Worm (Caenorhabditis elegans) whole organism, L1 larva: ENCODE measurements around the gene Y42A5A.5.

Source experiments
- C04F5.9 ChIP-seq: sonication (generic microtip); optimal IDR thresholded peaks from 2 replicates; lab custom pipeline; 2016; ENCODE audit warnings: missing genetic modification characterization, missing compliant biosample characterization
- F16B12.6 ChIP-seq: fragments of 150-350 bp; optimal IDR thresholded peaks from 2 replicates; lab custom pipeline; 2014; ENCODE audit warnings: missing biosample characterization, missing genetic modification characterization
- Y116A8C.19 ChIP-seq: sonication (generic microtip); optimal IDR thresholded peaks from 2 replicates; lab custom pipeline; 2016; ENCODE audit warnings: missing compliant biosample characterization, missing genetic modification characterization, borderline replicate concordance
- alr-1 ChIP-seq: fragments of 200-800 bp; sonication (Bioruptor generic); optimal IDR thresholded peaks from 2 replicates; lab custom pipeline; 2018; ENCODE audit warnings: borderline replicate concordance, mild to moderate bottlenecking, missing genetic modification characterization, missing compliant biosample characterization
- aly-2 ChIP-seq: fragments of 150-350 bp; optimal IDR thresholded peaks from 2 replicates; lab custom pipeline; 2014; ENCODE audit warnings: missing biosample characterization, missing genetic modification characterization
- ama-1 ChIP-seq: fragments of 150-350 bp; optimal IDR thresholded peaks from 2 replicates; lab custom pipeline; 2014
- ceh-63 ChIP-seq: fragments of 200-800 bp; sonication (Bioruptor generic); optimal IDR thresholded peaks from 2 replicates; lab custom pipeline; 2018; ENCODE audit warnings: mild to moderate bottlenecking, missing genetic modification characterization, missing compliant biosample characterization
- ceh-8 ChIP-seq: fragments of 200-800 bp; sonication (Bioruptor generic); optimal IDR thresholded peaks from 2 replicates; lab custom pipeline; 2018; ENCODE audit warnings: mild to moderate bottlenecking, missing genetic modification characterization, moderate library complexity, missing compliant biosample characterization
- ceh-82 ChIP-seq, 3 experiments: fragments of 150-350 bp in 1 of 3; sonication (generic microtip) in 2 of 3; optimal IDR thresholded peaks; 2 replicates each; lab custom pipeline; 2014 to 2017; ENCODE audit warnings: missing biosample characterization in 3 of 3, missing genetic modification characterization in 3 of 3
- dpl-1 ChIP-seq, 3 experiments: fragments of 150-350 bp in 2 of 3; sonication (generic microtip) in 1 of 3; optimal IDR thresholded peaks; 2 replicates each; lab custom pipeline; 2014 to 2017; ENCODE audit warnings: missing biosample characterization in 3 of 3, missing genetic modification characterization in 3 of 3, missing genetic modification reagents in 3 of 3
- dsc-1 ChIP-seq: sonication (generic microtip); optimal IDR thresholded peaks from 2 replicates; lab custom pipeline; 2016; ENCODE audit warnings: mild to moderate bottlenecking, missing genetic modification characterization, missing compliant biosample characterization
- efl-3 ChIP-seq: fragments of 200-800 bp; sonication (Bioruptor generic); optimal IDR thresholded peaks from 2 replicates; lab custom pipeline; 2018; ENCODE audit warnings: mild to moderate bottlenecking, missing genetic modification characterization, missing compliant biosample characterization
- egl-27 ChIP-seq, 2 experiments: fragments of 150-350 bp in 1 of 2; sonication (generic microtip); optimal IDR thresholded peaks; 3 replicates each; lab custom pipeline; 2017 to 2018; ENCODE audit warnings: missing biosample characterization in 2 of 2, missing genetic modification characterization in 2 of 2, missing genetic modification reagents in 2 of 2
- elt-3 ChIP-seq, 6 experiments: fragments of 150-350 bp in 1 of 6; sonication (generic microtip); optimal IDR thresholded peaks; 2 replicates each; lab custom pipeline; 2017 to 2018; ENCODE audit warnings: missing biosample characterization in 6 of 6, missing genetic modification characterization in 6 of 6, inconsistent platforms in 1 of 6
- fkh-10 ChIP-seq: sonication (generic microtip); optimal IDR thresholded peaks from 2 replicates; lab custom pipeline; 2017; ENCODE audit warnings: missing biosample characterization, missing genetic modification reagents, missing genetic modification characterization
- fkh-8 ChIP-seq: sonication (generic microtip); optimal IDR thresholded peaks from 2 replicates; lab custom pipeline; 2016; ENCODE audit warnings: mild to moderate bottlenecking, missing genetic modification characterization, missing compliant biosample characterization
- fos-1 ChIP-seq: fragments of 150-350 bp; optimal IDR thresholded peaks from 2 replicates; lab custom pipeline; 2014; ENCODE audit warnings: missing biosample characterization, missing genetic modification characterization
- grh-1 ChIP-seq: fragments of 200-800 bp; sonication (Bioruptor generic); IDR thresholded peaks from 2 replicates; pipeline ENCODE4 v1.3.6; 2022; ENCODE audit warnings: missing genetic modification reagents, missing genetic modification characterization, missing compliant biosample characterization
- hlh-17 ChIP-seq: fragments of 200-800 bp; sonication (Bioruptor generic); optimal IDR thresholded peaks from 2 replicates; lab custom pipeline; 2018; ENCODE audit warnings: missing genetic modification characterization, mild to moderate bottlenecking, missing compliant biosample characterization, moderate library complexity, borderline replicate concordance
- hlh-4 ChIP-seq: sonication (generic microtip); optimal IDR thresholded peaks from 2 replicates; lab custom pipeline; 2016; ENCODE audit warnings: mild to moderate bottlenecking, missing genetic modification characterization, missing compliant biosample characterization
- hpl-2 ChIP-seq: fragments of 150-350 bp; optimal IDR thresholded peaks from 2 replicates; lab custom pipeline; 2014; ENCODE audit warnings: missing biosample characterization, missing genetic modification reagents, missing genetic modification characterization
- irx-1 ChIP-seq: sonication (generic microtip); optimal IDR thresholded peaks from 2 replicates; lab custom pipeline; 2016; ENCODE audit warnings: missing genetic modification characterization, missing compliant biosample characterization
- isw-1 ChIP-seq: fragments of 200-800 bp; sonication (Bioruptor generic); IDR thresholded peaks from 2 replicates; pipeline ENCODE4 v1.3.6; 2022; ENCODE audit warnings: missing genetic modification characterization, missing compliant biosample characterization
- jun-1 ChIP-seq: fragments of 150-350 bp; optimal IDR thresholded peaks from 2 replicates; lab custom pipeline; 2014; ENCODE audit warnings: missing biosample characterization, missing genetic modification reagents, missing genetic modification characterization
- lin-14 ChIP-seq: fragments of 200-800 bp; sonication (Bioruptor generic); optimal IDR thresholded peaks from 2 replicates; lab custom pipeline; 2018; ENCODE audit warnings: mild to moderate bottlenecking, missing genetic modification characterization, moderate library complexity, missing compliant biosample characterization
- lin-15B ChIP-seq: fragments of 150-350 bp; sonication (generic microtip); optimal IDR thresholded peaks from 3 replicates; lab custom pipeline; 2014; ENCODE audit warnings: missing biosample characterization, missing genetic modification characterization
- lin-35 ChIP-seq, 2 experiments: fragments of 150-350 bp; optimal IDR thresholded peaks; 2 replicates each; lab custom pipeline; 2014; ENCODE audit warnings: missing biosample characterization in 2 of 2, missing genetic modification characterization in 2 of 2, missing genetic modification reagents in 2 of 2
- lir-3 ChIP-seq: sonication (generic microtip); optimal IDR thresholded peaks from 2 replicates; lab custom pipeline; 2016; ENCODE audit warnings: mild to moderate bottlenecking, missing genetic modification characterization, moderate library complexity, missing compliant biosample characterization; ENCODE audit not compliant: poor library complexity
- mab-9 ChIP-seq: fragments of 200-800 bp; sonication (Bioruptor generic); IDR thresholded peaks from 2 replicates; pipeline ENCODE4 v1.3.6; 2022; ENCODE audit warnings: missing genetic modification reagents, missing genetic modification characterization, missing compliant biosample characterization
- mep-1 ChIP-seq: fragments of 150-350 bp; optimal IDR thresholded peaks from 2 replicates; lab custom pipeline; 2014; ENCODE audit warnings: missing biosample characterization, missing genetic modification characterization
- nhr-11 ChIP-seq: fragments of 150-350 bp; optimal IDR thresholded peaks from 2 replicates; lab custom pipeline; 2014; ENCODE audit warnings: missing biosample characterization, missing genetic modification characterization
- nhr-12 ChIP-seq: sonication (generic microtip); optimal IDR thresholded peaks from 2 replicates; lab custom pipeline; 2017; ENCODE audit warnings: missing biosample characterization, missing genetic modification characterization
- nhr-237 ChIP-seq: fragments of 150-350 bp; optimal IDR thresholded peaks from 2 replicates; lab custom pipeline; 2014; ENCODE audit warnings: missing biosample characterization, missing genetic modification characterization
- nhr-47 ChIP-seq: sonication (generic microtip); optimal IDR thresholded peaks from 2 replicates; lab custom pipeline; 2016; ENCODE audit warnings: mild to moderate bottlenecking, missing genetic modification characterization, moderate library complexity, missing compliant biosample characterization
- nhr-71 ChIP-seq: sonication (generic microtip); optimal IDR thresholded peaks from 2 replicates; lab custom pipeline; 2016; ENCODE audit warnings: mild to moderate bottlenecking, missing genetic modification characterization, moderate library complexity, missing compliant biosample characterization
- nhr-76 ChIP-seq: sonication (generic microtip); optimal IDR thresholded peaks from 2 replicates; lab custom pipeline; 2017; ENCODE audit warnings: missing biosample characterization, missing genetic modification characterization
- nhr-84 ChIP-seq: sonication (generic microtip); optimal IDR thresholded peaks from 2 replicates; lab custom pipeline; 2017; ENCODE audit warnings: missing biosample characterization, missing genetic modification characterization
- nhr-85 ChIP-seq: sonication (generic microtip); peaks from one replicate; lab custom pipeline; 2016; ENCODE audit warnings: missing genetic modification characterization, inconsistent platforms, missing compliant biosample characterization
- nhr-90 ChIP-seq: sonication (generic microtip); optimal IDR thresholded peaks from 2 replicates; lab custom pipeline; 2016; ENCODE audit warnings: mild to moderate bottlenecking, missing genetic modification characterization, missing compliant biosample characterization; ENCODE audit not compliant: poor library complexity
- pag-3 ChIP-seq: sonication (generic microtip); optimal IDR thresholded peaks from 2 replicates; lab custom pipeline; 2017; ENCODE audit warnings: missing genetic modification characterization, mild to moderate bottlenecking, missing compliant biosample characterization, antibody characterized with exemption, borderline replicate concordance; ENCODE audit not compliant: insufficient read depth
- pqm-1 ChIP-seq: sonication (generic microtip); optimal IDR thresholded peaks from 3 replicates; lab custom pipeline; 2017; ENCODE audit warnings: missing biosample characterization, missing genetic modification characterization
- rnt-1 ChIP-seq: sonication (generic microtip); optimal IDR thresholded peaks from 2 replicates; lab custom pipeline; 2016; ENCODE audit warnings: mild to moderate bottlenecking, missing genetic modification characterization, moderate library complexity, missing compliant biosample characterization
- sox-4 ChIP-seq: sonication (generic microtip); optimal IDR thresholded peaks from 2 replicates; lab custom pipeline; 2016; ENCODE audit warnings: missing genetic modification characterization, missing compliant biosample characterization
- swsn-7 ChIP-seq: sonication (generic microtip); optimal IDR thresholded peaks from 2 replicates; lab custom pipeline; 2016; ENCODE audit warnings: missing genetic modification characterization, missing compliant biosample characterization
- tlp-1 ChIP-seq: fragments of 150-350 bp; optimal IDR thresholded peaks from 2 replicates; lab custom pipeline; 2014; ENCODE audit warnings: missing biosample characterization, missing genetic modification characterization
- unc-130 ChIP-seq: fragments of 150-350 bp; optimal IDR thresholded peaks from 2 replicates; lab custom pipeline; 2017; ENCODE audit warnings: missing biosample characterization, missing genetic modification characterization, inconsistent platforms
- unc-62 ChIP-seq: fragments of 150-350 bp; optimal IDR thresholded peaks from 2 replicates; lab custom pipeline; 2014; ENCODE audit warnings: missing biosample characterization, missing genetic modification reagents, missing genetic modification characterization
- unc-98 ChIP-seq: fragments of 200-800 bp; sonication (Bioruptor generic); IDR thresholded peaks from 2 replicates; pipeline ENCODE4 v1.3.6; 2022; ENCODE audit warnings: missing genetic modification characterization, missing compliant biosample characterization
- vab-15 ChIP-seq: sonication (generic microtip); optimal IDR thresholded peaks from 2 replicates; lab custom pipeline; 2017; ENCODE audit warnings: missing genotype, mild to moderate bottlenecking, missing genetic modification characterization, missing compliant biosample characterization
- zag-1 ChIP-seq: fragments of 150-350 bp; optimal IDR thresholded peaks from 2 replicates; lab custom pipeline; 2014; ENCODE audit warnings: missing biosample characterization, missing genetic modification characterization
- ztf-4 ChIP-seq: fragments of 150-350 bp; optimal IDR thresholded peaks from 2 replicates; lab custom pipeline; 2014; ENCODE audit warnings: missing biosample characterization, missing genetic modification characterization

The Y42A5A.5 gene

DNA sequence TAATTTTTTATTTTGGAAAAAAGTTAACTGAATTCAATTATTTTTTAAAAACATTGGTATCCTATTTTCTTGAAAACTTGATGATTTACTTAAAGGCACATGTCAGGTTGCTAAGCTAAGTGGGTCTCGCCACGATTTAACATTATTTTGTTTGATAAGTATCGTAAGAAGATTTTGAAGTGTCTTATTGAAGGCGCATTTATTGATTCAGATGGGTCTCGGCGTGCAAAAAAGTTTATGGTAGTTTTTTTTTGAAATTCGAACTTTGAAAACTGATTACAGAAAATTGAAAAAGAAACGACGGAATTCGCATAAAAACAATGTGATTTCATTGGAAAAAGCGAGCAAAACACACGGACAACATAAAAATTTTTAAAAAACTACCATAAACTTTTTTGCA lies 26.6 kb downstream of the Y42A5A.5 start:
- TF ChIP-seq efl-3 (GFP tag; lab: Kevin White, UChicago), result no peak
- TF ChIP-seq hpl-2 (GFP tag; lab: Kevin White, UChicago), result no peak
- TF ChIP-seq tlp-1 (tag; lab: Kevin White, UChicago), result no peak
- TF ChIP-seq unc-98 (GFP tag; lab: Robert Waterston, UW), result no peak
- no peak for TF ChIP-seq ceh-8 (GFP tag; lab: Kevin White, UChicago)
- no peak for TF ChIP-seq rnt-1 (tag; lab: Kevin White, UChicago)
- no peak for TF ChIP-seq nhr-237 (tag; lab: Kevin White, UChicago)
- no peak for TF ChIP-seq nhr-84 (tag; lab: Kevin White, UChicago)
- no peak for TF ChIP-seq swsn-7 (tag; lab: Kevin White, UChicago)
- TF ChIP-seq nhr-76, result no peak
- TF ChIP-seq mab-9 (GFP tag; lab: Robert Waterston, UW), result no peak
- TF ChIP-seq unc-62 (GFP tag; lab: Kevin White, UChicago), result no peak
- TF ChIP-seq fos-1 (tag; lab: Kevin White, UChicago), result no peak
- TF ChIP-seq nhr-11 (tag; lab: Kevin White, UChicago), result no peak
- TF ChIP-seq irx-1 (tag; lab: Kevin White, UChicago), result no peak
- TF ChIP-seq grh-1 (GFP tag; lab: Robert Waterston, UW), result no peak

DNA sequence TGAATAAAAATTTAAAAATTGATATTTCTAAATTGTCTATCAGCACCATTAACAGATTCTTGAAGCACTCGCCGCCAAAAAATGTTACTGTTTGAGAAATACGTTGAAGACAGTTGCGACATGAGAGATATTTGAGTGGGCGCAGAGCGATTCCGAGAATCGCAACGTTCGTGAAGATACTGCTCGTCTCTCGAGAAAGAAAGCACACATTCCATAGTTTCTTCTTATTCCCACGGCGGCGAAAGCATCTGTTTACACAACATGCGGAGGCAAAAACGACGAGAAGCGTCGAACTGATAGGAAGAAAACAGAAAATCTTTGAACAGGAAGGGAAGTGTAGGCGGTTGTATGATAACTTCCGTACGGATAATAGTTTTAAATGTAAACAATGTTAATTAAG lies 27.1 kb downstream of the Y42A5A.5 start:
- TF ChIP-seq lir-3 (tag; lab: Kevin White, UChicago) (peak; percentile 21), egl-27 (tag; optimal IDR thresholded peaks at IDR 0.05; lab: Kevin White, UChicago) (peak in 1 of 2 experiments; percentile 24), nhr-84 (tag; lab: Kevin White, UChicago) (no peak), Y116A8C.19 (tag; lab: Kevin White, UChicago) (no peak), ceh-63 (GFP tag; lab: Kevin White, UChicago) (no peak), nhr-237 (tag; lab: Kevin White, UChicago) (no peak), ama-1 (lab: Kevin White, UChicago) (peak; percentile 83), mep-1 (peak; percentile 49), alr-1 (tag; lab: Kevin White, UChicago) (no peak), ztf-4 (peak; percentile 81), lin-35 (GFP tag; optimal IDR thresholded peaks at IDR 0.05; lab: Kevin White, UChicago) (no peak), aly-2 (tag; lab: Kevin White, UChicago) (peak; percentile 96), hlh-4 (tag; lab: Kevin White, UChicago) (no peak), unc-130 (tag; lab: Kevin White, UChicago) (peak; percentile 35), nhr-11 (tag; lab: Kevin White, UChicago) (peak; percentile 81), lin-15B (no peak), irx-1 (tag; lab: Kevin White, UChicago) (peak; percentile 49), nhr-47 (peak; percentile 71), dsc-1 (tag; lab: Kevin White, UChicago) (peak; percentile 67), hlh-17 (GFP tag; lab: Kevin White, UChicago) (no peak), zag-1 (no peak), lin-14 (GFP tag; lab: Kevin White, UChicago) (peak; percentile 88), isw-1 (no peak), ceh-82 (tag; optimal IDR thresholded peaks at IDR 0.05; lab: Kevin White, UChicago) (peak; percentile 1 to 55 (median 34)), fkh-10 (GFP tag; lab: Kevin White, UChicago) (no peak), nhr-12 (tag; lab: Kevin White, UChicago) (no peak), vab-15 (tag; lab: Kevin White, UChicago) (no peak), dpl-1 (GFP tag; optimal IDR thresholded peaks at IDR 0.05; lab: Kevin White, UChicago) (no peak), jun-1 (tag; lab: Kevin White, UChicago) (no peak), sox-4 (no peak), C04F5.9 (tag; lab: Kevin White, UChicago) (no peak), nhr-71 (tag; lab: Kevin White, UChicago) (peak; percentile 93), nhr-90 (tag; lab: Kevin White, UChicago) (peak; percentile 24), nhr-85 (tag; lab: Kevin White, UChicago) (no peak), pag-3 (tag; lab: Kevin White, UChicago) (peak; percentile 40), mab-9 (GFP tag; lab: Robert Waterston, UW) (no peak), fkh-8 (no peak), pqm-1 (tag; lab: Kevin White, UChicago) (no peak), elt-3 (tag; optimal IDR thresholded peaks at IDR 0.05; lab: Kevin White, UChicago) (no peak), F16B12.6 (tag; lab: Kevin White, UChicago) (no peak)
